Fruit fly (Drosophila melanogaster) whole organism, embryonic: ENCODE measurements around the gene CG31233.

Experiments
- Ada2b ChIP-seq: fragments of 200-800 bp; sonication (Bioruptor generic); IDR thresholded peaks from 2 replicates; pipeline ENCODE4 v1.3.6; 2022; ENCODE audit warnings: missing biosample characterization, missing genetic modification characterization
- Asciz ChIP-seq: fragments of 200-800 bp; sonication (Bioruptor generic); optimal IDR thresholded peaks from 2 replicates; lab custom pipeline; 2017; ENCODE audit warnings: missing biosample characterization, mild to moderate bottlenecking, missing genetic modification characterization, missing genetic modification reagents
- Bdp1 ChIP-seq: fragments of 200-800 bp; sonication (Bioruptor generic); optimal IDR thresholded peaks from 3 replicates; lab custom pipeline; 2016; ENCODE audit warnings: missing biosample characterization, missing genetic modification characterization
- BtbVII ChIP-seq: fragments of 200-800 bp; sonication (Bioruptor generic); optimal IDR thresholded peaks from 3 replicates; lab custom pipeline; 2017; ENCODE audit warnings: missing biosample characterization, mild to moderate bottlenecking, missing genetic modification characterization
- CG10267 ChIP-seq: fragments of 200-800 bp; sonication (Bioruptor generic); optimal IDR thresholded peaks from 2 replicates; lab custom pipeline; 2018; ENCODE audit warnings: missing biosample characterization, mild to moderate bottlenecking, missing genetic modification characterization, moderate library complexity
- CG10366 ChIP-seq: fragments of 200-800 bp; sonication (Bioruptor generic); IDR thresholded peaks from 2 replicates; pipeline ENCODE4 v1.3.6; 2022; ENCODE audit warnings: missing biosample characterization, missing genetic modification characterization
- CG10654 ChIP-seq: fragments of 200-800 bp; sonication (Bioruptor generic); optimal IDR thresholded peaks from 2 replicates; lab custom pipeline; 2016; ENCODE audit warnings: missing biosample characterization, missing genetic modification characterization
- CG10979 ChIP-seq: fragments of 200-800 bp; sonication (Bioruptor generic); optimal IDR thresholded peaks from 2 replicates; lab custom pipeline; 2018; ENCODE audit warnings: missing biosample characterization, mild to moderate bottlenecking, missing genetic modification characterization, moderate library complexity
- CG11247 ChIP-seq: fragments of 200-800 bp; sonication (Bioruptor generic); IDR thresholded peaks from 2 replicates; pipeline ENCODE4 v1.3.6; 2022; ENCODE audit warnings: missing biosample characterization, missing genetic modification characterization
- CG11695 ChIP-seq: fragments of 200-800 bp; sonication (Bioruptor generic); IDR thresholded peaks from 3 replicates; pipeline ENCODE4 v1.3.6; 2022; ENCODE audit warnings: missing biosample characterization, missing genetic modification characterization
- CG16813 ChIP-seq: fragments of 200-800 bp; sonication (Bioruptor generic); IDR thresholded peaks from 3 replicates; pipeline ENCODE4 v1.3.6; 2022; ENCODE audit warnings: missing biosample characterization, missing genetic modification characterization; ENCODE audit not compliant: partially characterized antibody
- CG17328 ChIP-seq: fragments of 200-800 bp; sonication (Bioruptor generic); IDR thresholded peaks from 2 replicates; pipeline ENCODE4 v1.3.6; 2022; ENCODE audit warnings: missing biosample characterization, missing genetic modification characterization
- CG18262 ChIP-seq: fragments of 200-800 bp; optimal IDR thresholded peaks from 3 replicates; lab custom pipeline; 2019; ENCODE audit warnings: missing biosample characterization, mild to moderate bottlenecking, missing genetic modification characterization, moderate library complexity
- CG18619 ChIP-seq: fragments of 200-800 bp; sonication (Bioruptor generic); optimal IDR thresholded peaks from 3 replicates; lab custom pipeline; 2017; ENCODE audit warnings: missing biosample characterization, mild to moderate bottlenecking, missing genetic modification characterization
- CG18764 ChIP-seq: fragments of 200-800 bp; sonication (Bioruptor generic); optimal IDR thresholded peaks from 3 replicates; lab custom pipeline; 2016; ENCODE audit warnings: missing biosample characterization, missing genetic modification characterization
- CG31224 ChIP-seq: fragments of 200-800 bp; sonication (Bioruptor generic); IDR thresholded peaks from 2 replicates; pipeline ENCODE4 v1.3.6; 2022; ENCODE audit warnings: missing biosample characterization, missing genetic modification characterization
- CG31365 ChIP-seq: fragments of 200-800 bp; sonication (Bioruptor generic); optimal IDR thresholded peaks from 2 replicates; lab custom pipeline; 2018; ENCODE audit warnings: missing biosample characterization, mild to moderate bottlenecking, missing genetic modification characterization
- CG34376 ChIP-seq: fragments of 200-800 bp; sonication (Bioruptor generic); optimal IDR thresholded peaks from 2 replicates; lab custom pipeline; 2018; ENCODE audit warnings: missing biosample characterization, mild to moderate bottlenecking, missing genetic modification characterization
- CG4282 ChIP-seq: fragments of 200-800 bp; sonication (Bioruptor generic); optimal IDR thresholded peaks from 2 replicates; lab custom pipeline; 2016; ENCODE audit warnings: missing biosample characterization, missing genetic modification characterization
- CG43689 ChIP-seq: fragments of 200-800 bp; sonication (Bioruptor generic); IDR thresholded peaks from 2 replicates; pipeline ENCODE4 v1.3.6; 2022; ENCODE audit warnings: missing biosample characterization, missing genetic modification characterization
- CG6791 ChIP-seq: fragments of 200-800 bp; sonication (Bioruptor generic); IDR thresholded peaks from 3 replicates; pipeline ENCODE4 v1.3.6; 2022; ENCODE audit warnings: missing biosample characterization, missing genetic modification characterization; ENCODE audit not compliant: partially characterized antibody
- CG8281 ChIP-seq: fragments of 200-800 bp; sonication (Bioruptor generic); optimal IDR thresholded peaks from 2 replicates; lab custom pipeline; 2018; ENCODE audit warnings: missing biosample characterization, mild to moderate bottlenecking, missing genetic modification characterization, moderate library complexity
- CG8478 ChIP-seq: fragments of >200 bp; optimal IDR thresholded peaks from 2 replicates; lab custom pipeline; 2018
- CHES-1-like ChIP-seq: fragments of 200-800 bp; sonication (Bioruptor generic); optimal IDR thresholded peaks from 2 replicates; lab custom pipeline; 2016; ENCODE audit warnings: missing biosample characterization, missing genetic modification characterization
- D19B ChIP-seq: fragments of 200-800 bp; sonication (Bioruptor generic); optimal IDR thresholded peaks from 2 replicates; lab custom pipeline; 2017; ENCODE audit warnings: missing biosample characterization, mild to moderate bottlenecking, missing genetic modification characterization
- Dfd ChIP-seq, 2 experiments: fragments of >200 bp; optimal IDR thresholded peaks; 2 replicates each; lab custom pipeline; 2017; ENCODE audit warnings: missing biosample characterization in 2 of 2, missing genetic modification characterization in 2 of 2
- Dref ChIP-seq: fragments of 200-800 bp; sonication (Bioruptor generic); IDR thresholded peaks from 2 replicates; pipeline ENCODE4 v1.3.6; 2022; ENCODE audit warnings: missing biosample characterization, missing genetic modification characterization
- Drgx ChIP-seq: fragments of 200-800 bp; sonication (Bioruptor generic); IDR thresholded peaks from 2 replicates; pipeline ENCODE4 v1.3.6; 2022; ENCODE audit warnings: missing biosample characterization, missing genetic modification characterization
- ERR ChIP-seq: fragments of 200-800 bp; sonication (Bioruptor generic); optimal IDR thresholded peaks from 2 replicates; lab custom pipeline; 2016; ENCODE audit warnings: missing biosample characterization, missing genetic modification characterization
- Hand ChIP-seq: fragments of 200-800 bp; sonication (Bioruptor generic); optimal IDR thresholded peaks from 2 replicates; lab custom pipeline; 2017; ENCODE audit warnings: mild to moderate bottlenecking, missing biosample characterization, missing genetic modification reagents, missing genetic modification characterization
- Hmx ChIP-seq: fragments of 200-800 bp; sonication (Bioruptor generic); optimal IDR thresholded peaks from 2 replicates; lab custom pipeline; 2016; ENCODE audit warnings: missing biosample characterization, missing genetic modification characterization
- Jarid2 ChIP-seq: fragments of 200-800 bp; sonication (Bioruptor generic); optimal IDR thresholded peaks from 3 replicates; lab custom pipeline; 2017; ENCODE audit warnings: mild to moderate bottlenecking, missing biosample characterization, missing genetic modification reagents, missing genetic modification characterization
- NC2α ChIP-seq: fragments of 200-800 bp; sonication (Bioruptor generic); optimal IDR thresholded peaks from 2 replicates; lab custom pipeline; 2016; ENCODE audit warnings: missing biosample characterization, missing genetic modification characterization
- TFAM ChIP-seq: fragments of 200-800 bp; sonication (Bioruptor generic); optimal IDR thresholded peaks from 2 replicates; lab custom pipeline; 2017; ENCODE audit warnings: missing biosample characterization, missing genetic modification characterization, inconsistent platforms
- Xbp1 ChIP-seq: fragments of 200-800 bp; sonication (Bioruptor generic); optimal IDR thresholded peaks from 3 replicates; lab custom pipeline; 2016; ENCODE audit warnings: missing biosample characterization, mild to moderate bottlenecking, missing genetic modification characterization
- amos ChIP-seq: fragments of 200-800 bp; sonication (Bioruptor generic); IDR thresholded peaks from 2 replicates; pipeline ENCODE4 v1.3.6; 2022; ENCODE audit warnings: missing biosample characterization, missing genetic modification characterization; ENCODE audit not compliant: partially characterized antibody
- ato ChIP-seq: fragments of 200-800 bp; sonication (Bioruptor generic); IDR thresholded peaks from 2 replicates; pipeline ENCODE4 v1.3.6; 2022; ENCODE audit warnings: missing biosample characterization, missing genetic modification characterization; ENCODE audit not compliant: partially characterized antibody
- corto ChIP-seq: fragments of 200-800 bp; sonication (Bioruptor generic); optimal IDR thresholded peaks from 2 replicates; lab custom pipeline; 2016; ENCODE audit warnings: missing biosample characterization, mild to moderate bottlenecking, missing genetic modification characterization, moderate library complexity
- dati ChIP-seq: fragments of 200-800 bp; sonication (Bioruptor generic); IDR thresholded peaks from 2 replicates; pipeline ENCODE4 v1.3.6; 2022; ENCODE audit warnings: missing biosample characterization, missing genetic modification characterization
- en ChIP-seq: fragments of 200-800 bp; sonication (Bioruptor generic); optimal IDR thresholded peaks from 2 replicates; lab custom pipeline; 2016; ENCODE audit warnings: missing biosample characterization, missing genetic modification characterization
- grau ChIP-seq: fragments of 200-800 bp; optimal IDR thresholded peaks from 3 replicates; lab custom pipeline; 2019; ENCODE audit warnings: missing biosample characterization, mild to moderate bottlenecking, missing genetic modification characterization, moderate library complexity
- hb ChIP-seq: fragments of 200-800 bp; sonication (Bioruptor generic); IDR thresholded peaks from 3 replicates; pipeline ENCODE4 v1.3.6; 2022; ENCODE audit warnings: missing biosample characterization, missing genetic modification characterization; ENCODE audit not compliant: partially characterized antibody
- hth ChIP-seq: fragments of >200 bp; optimal IDR thresholded peaks from 2 replicates; lab custom pipeline; 2017; ENCODE audit warnings: inconsistent platforms
- onecut ChIP-seq: fragments of 200-800 bp; sonication (Bioruptor generic); IDR thresholded peaks from 2 replicates; pipeline ENCODE4 v1.3.6; 2022; ENCODE audit warnings: missing biosample characterization, missing genetic modification characterization
- pzg ChIP-seq: fragments of 200-800 bp; sonication (Bioruptor generic); optimal IDR thresholded peaks from 3 replicates; lab custom pipeline; 2018; ENCODE audit warnings: missing biosample characterization, mild to moderate bottlenecking, missing genetic modification characterization, moderate library complexity
- ro ChIP-seq: fragments of 200-800 bp; sonication (Bioruptor generic); IDR thresholded peaks from 2 replicates; pipeline ENCODE4 v1.3.6; 2022; ENCODE audit warnings: missing biosample characterization, missing genetic modification characterization
- sima ChIP-seq: fragments of 200-800 bp; sonication (Bioruptor generic); optimal IDR thresholded peaks from 2 replicates; lab custom pipeline; 2016; ENCODE audit warnings: missing biosample characterization, missing genetic modification characterization
- slp2 ChIP-seq: fragments of 200-800 bp; sonication (Bioruptor generic); optimal IDR thresholded peaks from 2 replicates; lab custom pipeline; 2016; ENCODE audit warnings: missing biosample characterization, missing genetic modification characterization
- sna ChIP-seq: fragments of 200-800 bp; sonication (Bioruptor generic); IDR thresholded peaks from 2 replicates; pipeline ENCODE4 v1.3.6; 2022; ENCODE audit warnings: missing biosample characterization, missing genetic modification characterization; ENCODE audit not compliant: partially characterized antibody
- so ChIP-seq: fragments of 200-800 bp; sonication (Bioruptor generic); IDR thresholded peaks from 3 replicates; pipeline ENCODE4 v1.3.6; 2022; ENCODE audit warnings: missing biosample characterization, missing genetic modification characterization
- sug ChIP-seq: fragments of 200-800 bp; optimal IDR thresholded peaks from 2 replicates; lab custom pipeline; 2019; ENCODE audit warnings: missing biosample characterization, mild to moderate bottlenecking, missing genetic modification characterization, moderate library complexity
- zen2 ChIP-seq: fragments of 200-800 bp; sonication (Bioruptor generic); IDR thresholded peaks from 3 replicates; pipeline ENCODE4 v1.3.6; 2022; ENCODE audit warnings: missing biosample characterization, missing genetic modification characterization; ENCODE audit not compliant: partially characterized antibody

Gene CG31233

dm6 chr3R:21781448-21781847 is 31.8 kb downstream of the CG31233 start (continued):
- peak; percentile 75; the same call in 2 of the 3 replicates for TF ChIP-seq so
- TF ChIP-seq zen2 (GFP tag; lab: Robert Waterston, UW) = no peak
- TF ChIP-seq CG31365 (tag; lab: Kevin White, UChicago) = no peak
- TF ChIP-seq CG18619 (GFP tag; lab: Kevin White, UChicago) = peak; percentile 48
- TF ChIP-seq CG10267 (tag; lab: Kevin White, UChicago) = peak; percentile 64
- TF ChIP-seq slp2 (GFP tag; lab: Kevin White, UChicago) = peak; percentile 62
- peak; percentile 48; the same call in 1 of the 2 replicates for TF ChIP-seq CG17328 (GFP tag; lab: Robert Waterston, UW)
- peak; percentile 76 for TF ChIP-seq grau
- peak; percentile 78 for TF ChIP-seq Drgx (GFP tag; lab: Robert Waterston, UW)
- no peak for TF ChIP-seq hth (lab: Kevin White, UChicago)
- TF ChIP-seq Jarid2 (GFP tag; lab: Kevin White, UChicago) = no peak
- TF ChIP-seq CHES-1-like (GFP tag; lab: Kevin White, UChicago) = no peak
- peak; percentile 18 for TF ChIP-seq CG4282 (GFP tag; lab: Kevin White, UChicago)
- peak; percentile 55 for TF ChIP-seq en
- TF ChIP-seq pzg = no peak
- TF ChIP-seq sna (GFP tag; lab: Robert Waterston, UW) = no peak
- TF ChIP-seq sug (tag; lab: Kevin White, UChicago) = peak; percentile 17
- peak; percentile 57 for TF ChIP-seq CG10366 (GFP tag; lab: Robert Waterston, UW)
- TF ChIP-seq NC2α (GFP tag; lab: Kevin White, UChicago) = no peak
- no peak for TF ChIP-seq ato
- TF ChIP-seq CG18262 (tag; lab: Kevin White, UChicago) = peak; percentile 76
- TF ChIP-seq amos = no peak
- TF ChIP-seq CG11695 = peak; percentile 82
- peak; percentile 70 for TF ChIP-seq corto (GFP tag; lab: Kevin White, UChicago)
- TF ChIP-seq CG18764 (GFP tag; lab: Kevin White, UChicago) = peak; percentile 45
- TF ChIP-seq ro (GFP tag; lab: Robert Waterston, UW) = no peak
- peak; percentile 55 for TF ChIP-seq CG43689 (GFP tag; lab: Robert Waterston, UW)
- no peak for TF ChIP-seq CG34376 (GFP tag; lab: Kevin White, UChicago)
- TF ChIP-seq Dfd (GFP tag; optimal IDR thresholded peaks at IDR 0.05; lab: Kevin White, UChicago) = no peak
- TF ChIP-seq ERR (GFP tag; lab: Kevin White, UChicago) = peak; percentile 1
- TF ChIP-seq Hmx = no peak
- peak; percentile 31; the same call in 1 of the 2 replicates for TF ChIP-seq onecut (GFP tag; lab: Robert Waterston, UW)
- no peak for TF ChIP-seq CG31224 (GFP tag; lab: Robert Waterston, UW)
- TF ChIP-seq dati (GFP tag; lab: Robert Waterston, UW) = no peak
- TF ChIP-seq CG8478 (lab: Kevin White, UChicago) = no peak
- TF ChIP-seq Dref = no peak
- TF ChIP-seq CG8281 (tag; lab: Kevin White, UChicago) = peak; percentile 19
- TF ChIP-seq Xbp1 (GFP tag; lab: Kevin White, UChicago) = peak; percentile 66
- TF ChIP-seq BtbVII (GFP tag; lab: Kevin White, UChicago) = peak; percentile 69
- peak; percentile 33; the same call in 1 of the 2 replicates for TF ChIP-seq CG11247
- TF ChIP-seq Asciz (GFP tag; lab: Kevin White, UChicago) = no peak
- no peak for TF ChIP-seq sima (GFP tag; lab: Kevin White, UChicago)
- peak; percentile 77 for TF ChIP-seq Ada2b
- TF ChIP-seq TFAM = no peak
- TF ChIP-seq CG16813 (GFP tag; lab: Robert Waterston, UW) = no peak
- peak; percentile 73 for TF ChIP-seq CG10979 (tag; lab: Kevin White, UChicago)
- TF ChIP-seq CG6791 (GFP tag; lab: Robert Waterston, UW) = no peak
- peak; percentile 14 for TF ChIP-seq D19B (GFP tag; lab: Kevin White, UChicago)
- TF ChIP-seq CG10654 = peak; percentile 55
- TF ChIP-seq hb (GFP tag; lab: Robert Waterston, UW) = no peak
- TF ChIP-seq Hand (GFP tag; lab: Kevin White, UChicago) = no peak
- TF ChIP-seq Bdp1 = peak; percentile 51
